Worm (Caenorhabditis elegans) whole organism, L3 larva: ENCODE data around the gene psf-1.

ENCODE experiments used
- ceh-16 ChIP-seq: sonication (generic microtip); optimal IDR thresholded peaks from 2 replicates; lab custom pipeline; 2017; ENCODE audit warnings: missing biosample characterization, missing genetic modification characterization
- ceh-28 ChIP-seq: fragments of 150-350 bp; optimal IDR thresholded peaks from 2 replicates; lab custom pipeline; 2014; ENCODE audit warnings: missing biosample characterization, missing genetic modification reagents, missing genetic modification characterization
- ceh-82 ChIP-seq: fragments of 150-350 bp; optimal IDR thresholded peaks from 2 replicates; lab custom pipeline; 2014; ENCODE audit warnings: missing biosample characterization, missing genetic modification characterization
- ceh-9 ChIP-seq: sonication (generic microtip); optimal IDR thresholded peaks from 2 replicates; lab custom pipeline; 2018; ENCODE audit warnings: missing biosample characterization, missing genetic modification characterization
- daf-12 ChIP-seq: fragments of 150-350 bp; optimal IDR thresholded peaks from 2 replicates; lab custom pipeline; 2014; ENCODE audit warnings: missing biosample characterization, missing genetic modification reagents, missing genetic modification characterization
- egl-27 ChIP-seq: sonication (generic microtip); optimal IDR thresholded peaks from 4 replicates; lab custom pipeline; 2017; ENCODE audit warnings: missing biosample characterization, missing genetic modification reagents, missing genetic modification characterization
- egl-5 ChIP-seq: fragments of 150-350 bp; optimal IDR thresholded peaks from 2 replicates; lab custom pipeline; 2017; ENCODE audit warnings: missing biosample characterization, missing genetic modification reagents, missing genetic modification characterization, inconsistent platforms
- elt-2 ChIP-seq: sonication (generic microtip); optimal IDR thresholded peaks from 2 replicates; lab custom pipeline; 2016; ENCODE audit warnings: missing genetic modification reagents, mild to moderate bottlenecking, missing genetic modification characterization, missing compliant biosample characterization
- elt-3 ChIP-seq, 3 experiments: fragments of 150-350 bp in 1 of 3; sonication (generic microtip) in 2 of 3; optimal IDR thresholded peaks; 2 replicates in 2 of 3; 4 replicates in 1 of 3; lab custom pipeline; 2014 to 2017; ENCODE audit warnings: missing biosample characterization in 3 of 3, missing genetic modification characterization in 3 of 3
- fkh-10 ChIP-seq: sonication (generic microtip); optimal IDR thresholded peaks from 2 replicates; lab custom pipeline; 2017; ENCODE audit warnings: missing biosample characterization, missing genetic modification reagents, missing genetic modification characterization
- fos-1 ChIP-seq: fragments of 150-350 bp; optimal IDR thresholded peaks from 2 replicates; lab custom pipeline; 2014; ENCODE audit warnings: missing biosample characterization, missing genetic modification characterization
- jun-1 ChIP-seq: fragments of 150-350 bp; optimal IDR thresholded peaks from 2 replicates; lab custom pipeline; 2014; ENCODE audit warnings: missing biosample characterization, missing genetic modification reagents, missing genetic modification characterization
- lin-15B ChIP-seq: fragments of 150-350 bp; optimal IDR thresholded peaks from 2 replicates; lab custom pipeline; 2014; ENCODE audit warnings: missing biosample characterization, missing genetic modification characterization
- lin-39 ChIP-seq: fragments of 150-350 bp; optimal IDR thresholded peaks from 2 replicates; lab custom pipeline; 2018; ENCODE audit warnings: missing biosample characterization, missing genetic modification reagents, missing genetic modification characterization
- mml-1 ChIP-seq: fragments of 150-350 bp; sonication (generic microtip); optimal IDR thresholded peaks from 3 replicates; lab custom pipeline; 2014; ENCODE audit warnings: missing biosample characterization, missing genetic modification characterization
- nfya-1 ChIP-seq: sonication (generic microtip); optimal IDR thresholded peaks from 2 replicates; lab custom pipeline; 2017; ENCODE audit warnings: missing genetic modification characterization, mild to moderate bottlenecking, missing compliant biosample characterization, antibody characterized with exemption, moderate library complexity; ENCODE audit not compliant: insufficient read depth
- nhr-11 ChIP-seq: fragments of 150-350 bp; optimal IDR thresholded peaks from 2 replicates; lab custom pipeline; 2014; ENCODE audit warnings: missing biosample characterization, missing genetic modification characterization
- nhr-12 ChIP-seq: fragments of 150-350 bp; optimal IDR thresholded peaks from 2 replicates; lab custom pipeline; 2014; ENCODE audit warnings: missing biosample characterization, missing genetic modification characterization
- nhr-43 ChIP-seq: sonication (generic microtip); optimal IDR thresholded peaks from 2 replicates; lab custom pipeline; 2016; ENCODE audit warnings: mild to moderate bottlenecking, missing genetic modification characterization, missing compliant biosample characterization; ENCODE audit not compliant: poor library complexity, severe bottlenecking
- nhr-67 ChIP-seq: fragments of 150-350 bp; optimal IDR thresholded peaks from 2 replicates; lab custom pipeline; 2014; ENCODE audit warnings: missing biosample characterization, missing genetic modification characterization
- nhr-76 ChIP-seq: fragments of 150-350 bp; sonication (generic microtip); optimal IDR thresholded peaks from 5 replicates; lab custom pipeline; 2014; ENCODE audit warnings: missing biosample characterization, missing genetic modification characterization
- pha-4 ChIP-seq: fragments of 150-350 bp; optimal IDR thresholded peaks from 2 replicates; lab custom pipeline; 2014; ENCODE audit warnings: missing biosample characterization, missing genetic modification reagents, missing genetic modification characterization
- pqm-1 ChIP-seq: fragments of 150-350 bp; optimal IDR thresholded peaks from 2 replicates; lab custom pipeline; 2017; ENCODE audit warnings: missing biosample characterization, missing genetic modification characterization, inconsistent platforms
- sea-2 ChIP-seq: fragments of 150-350 bp; sonication (generic microtip); optimal IDR thresholded peaks from 4 replicates; lab custom pipeline; 2014; ENCODE audit warnings: missing biosample characterization, missing genetic modification reagents, missing genetic modification characterization
- skn-1 ChIP-seq: fragments of 150-350 bp; optimal IDR thresholded peaks from 2 replicates; lab custom pipeline; 2014; ENCODE audit warnings: missing biosample characterization, missing genetic modification characterization
- unc-39 ChIP-seq: sonication (generic microtip); optimal IDR thresholded peaks from 4 replicates; lab custom pipeline; 2017; ENCODE audit warnings: missing biosample characterization, missing genetic modification characterization
- unc-62 ChIP-seq: fragments of 150-350 bp; sonication (generic microtip); optimal IDR thresholded peaks from 4 replicates; lab custom pipeline; 2014; ENCODE audit warnings: missing biosample characterization, missing genetic modification reagents, missing genetic modification characterization
- zag-1 ChIP-seq: fragments of 150-350 bp; optimal IDR thresholded peaks from 2 replicates; lab custom pipeline; 2014; ENCODE audit warnings: missing biosample characterization, missing genetic modification characterization
- ztf-11 ChIP-seq: fragments of 150-350 bp; optimal IDR thresholded peaks from 2 replicates; lab custom pipeline; 2014; ENCODE audit warnings: missing biosample characterization, missing genetic modification characterization
- ztf-4 ChIP-seq: fragments of 150-350 bp; optimal IDR thresholded peaks from 2 replicates; lab custom pipeline; 2014; ENCODE audit warnings: missing biosample characterization, missing genetic modification characterization

Gene psf-1

DNA sequence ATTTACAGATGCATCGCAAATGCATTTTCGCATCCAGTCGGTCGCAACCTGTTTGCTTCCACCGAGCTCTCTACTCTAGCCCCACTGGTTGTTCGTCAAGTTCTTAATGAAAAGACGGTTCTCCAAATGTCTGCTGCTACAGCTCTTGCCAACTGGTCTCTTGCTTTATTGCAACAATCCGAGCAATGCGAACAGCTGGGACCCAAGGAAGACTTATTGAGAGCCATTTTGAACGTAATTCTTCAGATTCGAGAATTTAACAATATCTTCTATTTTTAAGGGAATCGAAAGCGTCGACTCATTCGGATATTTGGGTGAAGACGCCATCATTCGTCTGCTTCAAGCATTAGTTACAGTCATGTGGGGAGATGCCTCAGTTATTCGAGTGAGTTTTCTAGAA lies 25.2 kb upstream of the psf-1 start:
- no peak for TF ChIP-seq ztf-11 (tag; lab: Kevin White, UChicago)
- TF ChIP-seq zag-1, result no peak
- TF ChIP-seq mml-1 (tag; lab: Kevin White, UChicago), result no peak
- TF ChIP-seq skn-1, result no peak
- no peak for TF ChIP-seq ceh-16

ce11 chrII:9943837-9944236 lies 24.6 kb upstream of the psf-1 start, which contains the start of gene flad-1:
Gene flad-1, plus strand, starts transcription at chrII:9944137.
- TF ChIP-seq pha-4 (tag; lab: Kevin White, UChicago) (no peak), skn-1 (no peak), egl-27 (tag; lab: Kevin White, UChicago) (no peak), ztf-4 (tag; lab: Kevin White, UChicago) (no peak), nhr-11 (tag; lab: Kevin White, UChicago) (no peak), nhr-43 (tag; lab: Kevin White, UChicago) (no peak), lin-15B (tag; lab: Kevin White, UChicago) (no peak), ceh-82 (tag; lab: Kevin White, UChicago) (no peak), fkh-10 (GFP tag; lab: Kevin White, UChicago) (no peak)
- TF ChIP-seq, all 47 proteins: peak for 0

- TF ChIP-seq ceh-82 (tag; lab: Kevin White, UChicago), result no peak
- TF ChIP-seq nfya-1 (tag; lab: Kevin White, UChicago), result no peak
- TF ChIP-seq sea-2 (GFP tag; lab: Kevin White, UChicago), result no peak
- no peak for TF ChIP-seq pqm-1 (tag; lab: Kevin White, UChicago)
- TF ChIP-seq, all 47 proteins: peak for 0
These were observed 19.8 kb upstream of the psf-1 start for ce11 chrII:9948662-9949061.

- TF ChIP-seq unc-39 (tag; lab: Kevin White, UChicago) (no peak), nfya-1 (tag; lab: Kevin White, UChicago) (no peak), nhr-76 (tag; lab: Kevin White, UChicago) (no peak), fos-1 (tag; lab: Kevin White, UChicago) (no peak), unc-62 (GFP tag; lab: Kevin White, UChicago) (no peak), zag-1 (no peak), daf-12 (tag; lab: Kevin White, UChicago) (no peak), ceh-9 (tag; lab: Kevin White, UChicago) (no peak), nhr-12 (tag; lab: Kevin White, UChicago) (no peak), ceh-28 (tag; lab: Kevin White, UChicago) (no peak), egl-5 (tag; lab: Kevin White, UChicago) (no peak), elt-2 (tag; lab: Kevin White, UChicago) (no peak)
These were observed 16.6 kb upstream of the psf-1 start for ce11 chrII:9951846-9952245.

DNA sequence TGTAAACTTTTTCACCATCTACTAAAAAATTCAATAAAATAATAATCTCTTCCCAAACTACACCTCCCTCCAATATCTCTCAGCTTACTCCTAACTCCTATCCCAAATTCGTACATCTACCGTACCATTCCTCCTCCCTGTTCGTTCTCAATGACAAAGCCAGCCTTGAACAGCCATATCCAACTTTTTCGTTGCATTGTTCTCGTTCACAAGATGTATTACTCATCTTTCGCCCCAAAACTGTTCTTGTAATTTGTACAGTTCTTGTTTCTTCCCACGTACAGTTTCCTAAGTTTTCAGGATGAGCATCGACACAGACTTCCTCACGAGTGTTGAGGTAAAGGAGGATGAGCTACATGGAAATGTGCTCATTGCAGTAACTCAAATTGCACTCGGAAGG lies 13.6 kb upstream of the psf-1 start, which contains the start of gene egl-43:
Gene egl-43, plus strand, starts transcription at position 301 of the 400 bp plus-strand sequence.
- TF ChIP-seq nhr-67, result no peak
- TF ChIP-seq unc-39 (tag; lab: Kevin White, UChicago), result no peak
- TF ChIP-seq mml-1 (tag; lab: Kevin White, UChicago), result no peak
- TF ChIP-seq ceh-82 (tag; lab: Kevin White, UChicago), result no peak
- no peak for TF ChIP-seq skn-1
- TF ChIP-seq ztf-4 (tag; lab: Kevin White, UChicago), result no peak
- no peak for TF ChIP-seq elt-3 (tag; optimal IDR thresholded peaks at IDR 0.05; lab: Kevin White, UChicago)
- TF ChIP-seq lin-15B (tag; lab: Kevin White, UChicago), result no peak
- TF ChIP-seq fos-1 (tag; lab: Kevin White, UChicago), result no peak
- TF ChIP-seq fkh-10 (GFP tag; lab: Kevin White, UChicago), result no peak
- no peak for TF ChIP-seq jun-1
- TF ChIP-seq, all 47 proteins: peak for 0

DNA sequence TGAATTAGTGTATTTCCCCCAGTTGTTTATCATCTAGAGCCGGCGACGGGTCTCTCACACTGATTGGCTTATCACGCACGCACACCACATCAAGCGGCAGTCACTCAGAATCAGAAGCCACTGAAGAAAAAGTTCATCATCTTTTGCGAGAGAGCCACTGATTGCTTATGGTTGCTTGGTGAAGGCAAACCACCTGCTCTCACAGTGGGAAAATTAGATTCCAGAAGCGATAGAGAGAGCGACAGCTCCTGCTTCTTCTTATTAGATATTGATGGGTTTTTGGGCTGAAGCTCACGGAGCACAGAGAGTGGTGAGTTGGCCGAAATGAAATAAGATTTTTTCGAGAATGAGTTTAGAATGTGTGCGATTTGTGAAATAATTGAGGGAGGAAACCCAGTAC lies 12.4 kb upstream of the psf-1 start:
- TF ChIP-seq lin-39 (tag; lab: Kevin White, UChicago), result no peak
- peak; percentile 48 for TF ChIP-seq nhr-11 (tag; lab: Kevin White, UChicago)
